Fruit fly (Drosophila melanogaster) whole organism, embryonic: Measurements from ENCODE around the gene CG5810.

Experiments
- Atf6 ChIP-seq: fragments of 200-800 bp; sonication (Bioruptor generic); IDR thresholded peaks from 2 replicates; pipeline ENCODE4 v1.3.6; 2022; ENCODE audit warnings: missing biosample characterization, missing genetic modification characterization
- CG10209 ChIP-seq: fragments of 200-800 bp; sonication (Bioruptor generic); optimal IDR thresholded peaks from 3 replicates; lab custom pipeline; 2017; ENCODE audit warnings: missing biosample characterization, mild to moderate bottlenecking, missing genetic modification characterization, missing genetic modification reagents
- CG10431 ChIP-seq: fragments of 200-800 bp; sonication (Bioruptor generic); optimal IDR thresholded peaks from 3 replicates; lab custom pipeline; 2018; ENCODE audit warnings: missing biosample characterization, mild to moderate bottlenecking, missing genetic modification characterization
- CG10543 ChIP-seq: fragments of 200-800 bp; sonication (Bioruptor generic); optimal IDR thresholded peaks from 3 replicates; lab custom pipeline; 2017; ENCODE audit warnings: missing biosample characterization, mild to moderate bottlenecking, missing genetic modification characterization, moderate library complexity
- CG11504 ChIP-seq: fragments of 200-800 bp; sonication (Bioruptor generic); optimal IDR thresholded peaks from 3 replicates; lab custom pipeline; 2019; ENCODE audit warnings: missing biosample characterization, mild to moderate bottlenecking, missing genetic modification characterization, moderate library complexity
- CG12391 ChIP-seq: fragments of 200-800 bp; sonication (Bioruptor generic); optimal IDR thresholded peaks from 3 replicates; lab custom pipeline; 2018; ENCODE audit warnings: missing biosample characterization, mild to moderate bottlenecking, missing genetic modification characterization, moderate library complexity
- CG13287 ChIP-seq: fragments of 200-800 bp; sonication (Bioruptor generic); IDR thresholded peaks from 2 replicates; pipeline ENCODE4 v1.3.6; 2022; ENCODE audit warnings: missing biosample characterization, missing genetic modification characterization; ENCODE audit not compliant: partially characterized antibody
- CG1647 ChIP-seq: fragments of 200-800 bp; sonication (Bioruptor generic); optimal IDR thresholded peaks from 3 replicates; lab custom pipeline; 2016; ENCODE audit warnings: missing biosample characterization, missing genetic modification characterization
- CG17361 ChIP-seq: fragments of 200-800 bp; sonication (Bioruptor generic); IDR thresholded peaks from 3 replicates; pipeline ENCODE4 v1.3.6; 2022; ENCODE audit warnings: missing biosample characterization, missing genetic modification characterization
- CG18011 ChIP-seq: fragments of 200-800 bp; sonication (Bioruptor generic); optimal IDR thresholded peaks from 2 replicates; lab custom pipeline; 2017; ENCODE audit warnings: missing biosample characterization, missing genetic modification characterization, mild to moderate bottlenecking, moderate library complexity, missing genotype
- CG2199 ChIP-seq: fragments of 200-800 bp; sonication (Bioruptor generic); IDR thresholded peaks from 3 replicates; pipeline ENCODE4 v1.3.6; 2022; ENCODE audit warnings: missing biosample characterization, missing genetic modification characterization
- CG30020 ChIP-seq: fragments of 200-800 bp; optimal IDR thresholded peaks from 2 replicates; lab custom pipeline; 2019; ENCODE audit warnings: missing biosample characterization, mild to moderate bottlenecking, missing genetic modification characterization, moderate library complexity
- CG34224 ChIP-seq: fragments of 200-800 bp; sonication (Bioruptor generic); IDR thresholded peaks from 3 replicates; pipeline ENCODE4 v1.3.6; 2022; ENCODE audit warnings: missing biosample characterization, missing genetic modification characterization; ENCODE audit not compliant: partially characterized antibody
- CG43689 ChIP-seq: fragments of 200-800 bp; sonication (Bioruptor generic); IDR thresholded peaks from 2 replicates; pipeline ENCODE4 v1.3.6; 2022; ENCODE audit warnings: missing biosample characterization, missing genetic modification characterization
- CG4730 ChIP-seq: fragments of 200-800 bp; sonication (Bioruptor generic); IDR thresholded peaks from 2 replicates; pipeline ENCODE4 v1.3.6; 2022; ENCODE audit warnings: missing biosample characterization, missing genetic modification characterization
- CG6765 ChIP-seq: fragments of 200-800 bp; sonication (Bioruptor generic); optimal IDR thresholded peaks from 3 replicates; lab custom pipeline; 2017; ENCODE audit warnings: missing biosample characterization, mild to moderate bottlenecking, missing genetic modification characterization
- CG6791 ChIP-seq: fragments of 200-800 bp; sonication (Bioruptor generic); IDR thresholded peaks from 3 replicates; pipeline ENCODE4 v1.3.6; 2022; ENCODE audit warnings: missing biosample characterization, missing genetic modification characterization; ENCODE audit not compliant: partially characterized antibody
- CG7271 ChIP-seq: fragments of 200-800 bp; sonication (Bioruptor generic); optimal IDR thresholded peaks from 2 replicates; lab custom pipeline; 2018; ENCODE audit warnings: missing biosample characterization, mild to moderate bottlenecking, missing genetic modification characterization, moderate library complexity
- CG7928 ChIP-seq: fragments of 200-800 bp; sonication (Bioruptor generic); optimal IDR thresholded peaks from 2 replicates; lab custom pipeline; 2017; ENCODE audit warnings: missing biosample characterization, mild to moderate bottlenecking, missing genetic modification characterization
- CG7963 ChIP-seq: fragments of 200-800 bp; sonication (Bioruptor generic); IDR thresholded peaks from 3 replicates; pipeline ENCODE4 v1.3.6; 2022; ENCODE audit warnings: missing biosample characterization, missing genetic modification characterization; ENCODE audit not compliant: partially characterized antibody
- Dip3 ChIP-seq: fragments of 200-800 bp; sonication (Bioruptor generic); optimal IDR thresholded peaks from 3 replicates; lab custom pipeline; 2016; ENCODE audit warnings: missing biosample characterization, missing genetic modification characterization
- Dp ChIP-seq: fragments of 200-800 bp; sonication (Bioruptor generic); optimal IDR thresholded peaks from 2 replicates; lab custom pipeline; 2018; ENCODE audit warnings: missing biosample characterization, mild to moderate bottlenecking, missing genetic modification characterization, moderate library complexity
- E2f2 ChIP-seq: fragments of 200-800 bp; sonication (Bioruptor generic); IDR thresholded peaks from 2 replicates; pipeline ENCODE4 v1.3.6; 2022; ENCODE audit warnings: missing biosample characterization, missing genetic modification characterization
- Eip74EF ChIP-seq, 2 experiments: fragments of 200-800 bp in 1 of 2; fragments of >200 bp in 1 of 2; sonication (Bioruptor generic) in 1 of 2; optimal IDR thresholded peaks; 2 replicates each; lab custom pipeline; 2017 to 2019; ENCODE audit warnings: missing biosample characterization in 2 of 2, missing genetic modification characterization in 2 of 2, mild to moderate bottlenecking in 1 of 2, moderate library complexity in 1 of 2
- H2.0 ChIP-seq: fragments of 200-800 bp; sonication (Bioruptor generic); IDR thresholded peaks from 2 replicates; pipeline ENCODE4 v1.3.6; 2022; ENCODE audit warnings: missing biosample characterization, missing genetic modification characterization
- HmgZ ChIP-seq: fragments of 200-800 bp; sonication (Bioruptor generic); optimal IDR thresholded peaks from 2 replicates; lab custom pipeline; 2018; ENCODE audit warnings: missing biosample characterization, mild to moderate bottlenecking, missing genetic modification characterization
- Lpt ChIP-seq: fragments of >200 bp; optimal IDR thresholded peaks from 2 replicates; lab custom pipeline; 2018; ENCODE audit warnings: missing biosample characterization, missing genetic modification characterization
- Mes4 ChIP-seq: fragments of 200-800 bp; sonication (Bioruptor generic); optimal IDR thresholded peaks from 2 replicates; lab custom pipeline; 2016; ENCODE audit warnings: missing biosample characterization, missing genetic modification characterization
- NFAT ChIP-seq: fragments of 200-800 bp; sonication (Bioruptor generic); IDR thresholded peaks from 2 replicates; pipeline ENCODE4 v1.3.6; 2022; ENCODE audit warnings: missing biosample characterization, missing genetic modification characterization
- Nf-YB ChIP-seq: fragments of 200-800 bp; sonication (Bioruptor generic); optimal IDR thresholded peaks from 3 replicates; lab custom pipeline; 2019; ENCODE audit warnings: missing biosample characterization, mild to moderate bottlenecking, missing genetic modification characterization, moderate library complexity
- NfI ChIP-seq: fragments of 200-800 bp; sonication (Bioruptor generic); optimal IDR thresholded peaks from 3 replicates; lab custom pipeline; 2018; ENCODE audit warnings: missing biosample characterization, mild to moderate bottlenecking, missing genetic modification characterization, moderate library complexity
- PHDP ChIP-seq: fragments of 200-800 bp; sonication (Bioruptor generic); optimal IDR thresholded peaks from 3 replicates; lab custom pipeline; 2018; ENCODE audit warnings: missing biosample characterization, mild to moderate bottlenecking, missing genetic modification characterization, moderate library complexity
- Sin3A ChIP-seq: fragments of >200 bp; optimal IDR thresholded peaks from 2 replicates; lab custom pipeline; 2018
- al ChIP-seq: fragments of 200-800 bp; sonication (Bioruptor generic); IDR thresholded peaks from 2 replicates; pipeline ENCODE4 v1.3.6; 2022; ENCODE audit warnings: missing biosample characterization, missing genetic modification characterization
- bab2 ChIP-seq: fragments of 200-800 bp; sonication (Bioruptor generic); optimal IDR thresholded peaks from 2 replicates; lab custom pipeline; 2016; ENCODE audit warnings: missing biosample characterization, missing genetic modification characterization
- br ChIP-seq: fragments of >200 bp; optimal IDR thresholded peaks from 2 replicates; lab custom pipeline; 2017
- btn ChIP-seq: fragments of 200-800 bp; sonication (Bioruptor generic); optimal IDR thresholded peaks from 2 replicates; lab custom pipeline; 2016; ENCODE audit warnings: missing biosample characterization, missing genetic modification characterization
- caup ChIP-seq: fragments of 200-800 bp; sonication (Bioruptor generic); optimal IDR thresholded peaks from 3 replicates; lab custom pipeline; 2017; ENCODE audit warnings: missing biosample characterization, mild to moderate bottlenecking, missing genetic modification characterization, moderate library complexity; ENCODE audit not compliant: severe bottlenecking
- dan ChIP-seq: fragments of 200-800 bp; sonication (Bioruptor generic); IDR thresholded peaks from 2 replicates; pipeline ENCODE4 v1.3.6; 2022; ENCODE audit warnings: missing biosample characterization, missing genetic modification characterization
- eyg ChIP-seq: fragments of 200-800 bp; sonication (Bioruptor generic); optimal IDR thresholded peaks from 3 replicates; lab custom pipeline; 2016; ENCODE audit warnings: missing biosample characterization, missing genetic modification characterization
- ftz-f1 ChIP-seq: fragments of 200-800 bp; sonication (Bioruptor generic); optimal IDR thresholded peaks from 2 replicates; lab custom pipeline; 2016; ENCODE audit warnings: missing biosample characterization, missing genetic modification characterization
- knrl ChIP-seq: fragments of 200-800 bp; sonication (Bioruptor generic); IDR thresholded peaks from 3 replicates; pipeline ENCODE4 v1.3.6; 2022; ENCODE audit warnings: missing biosample characterization, missing genetic modification characterization; ENCODE audit not compliant: partially characterized antibody
- pita ChIP-seq: fragments of 200-800 bp; sonication (Bioruptor generic); optimal IDR thresholded peaks from 2 replicates; lab custom pipeline; 2017; ENCODE audit warnings: missing biosample characterization, mild to moderate bottlenecking, missing genetic modification characterization
- pros ChIP-seq: fragments of 200-800 bp; sonication (Bioruptor generic); optimal IDR thresholded peaks from 3 replicates; lab custom pipeline; 2019; ENCODE audit warnings: missing biosample characterization, mild to moderate bottlenecking, missing genetic modification characterization, moderate library complexity
- pzg ChIP-seq: fragments of 200-800 bp; sonication (Bioruptor generic); optimal IDR thresholded peaks from 3 replicates; lab custom pipeline; 2018; ENCODE audit warnings: missing biosample characterization, mild to moderate bottlenecking, missing genetic modification characterization, moderate library complexity
- salm ChIP-seq: fragments of 200-800 bp; sonication (Bioruptor generic); optimal IDR thresholded peaks from 2 replicates; lab custom pipeline; 2018; ENCODE audit warnings: missing biosample characterization, mild to moderate bottlenecking, missing genetic modification characterization
- sens ChIP-seq: fragments of 200-800 bp; sonication (Bioruptor generic); peaks from one replicate; lab custom pipeline; 2016; ENCODE audit warnings: missing biosample characterization, missing genetic modification characterization
- tgo ChIP-seq: fragments of 200-800 bp; sonication (Bioruptor generic); IDR thresholded peaks from 3 replicates; pipeline ENCODE4 v1.3.6; 2022; ENCODE audit warnings: missing biosample characterization, missing genetic modification characterization
- tll ChIP-seq, 2 experiments: fragments of 200-800 bp in 1 of 2; fragments of >200 bp in 1 of 2; sonication (Bioruptor generic) in 1 of 2; optimal IDR thresholded peaks; 2 replicates each; lab custom pipeline; 2017 to 2019; ENCODE audit warnings: missing biosample characterization in 2 of 2, missing genetic modification characterization in 2 of 2, mild to moderate bottlenecking in 1 of 2, moderate library complexity in 1 of 2
- trh ChIP-seq: fragments of 200-800 bp; sonication (Bioruptor generic); optimal IDR thresholded peaks from 2 replicates; lab custom pipeline; 2016; ENCODE audit warnings: missing biosample characterization, missing genetic modification characterization
- wdn ChIP-seq: fragments of 200-800 bp; sonication (Bioruptor generic); IDR thresholded peaks from 2 replicates; pipeline ENCODE4 v1.3.6; 2022; ENCODE audit warnings: missing biosample characterization, missing genetic modification characterization

The CG5810 gene

dm6 chr3R:21163318-21163828 lies at the start of gene CG5810:
Gene CG5810, plus strand, starts transcription at chr3R:21163778.
- TF ChIP-seq pzg (GFP tag; lab: Kevin White, UChicago) (no peak), CG10543 (peak; percentile 60), br (lab: Kevin White, UChicago) (no peak), CG34224 (GFP tag; lab: Robert Waterston, UW) (no peak), tll (GFP tag; optimal IDR thresholded peaks at IDR 0.05; lab: Kevin White, UChicago) (no peak), Sin3A (lab: Kevin White, UChicago) (no peak), Mes4 (GFP tag; lab: Kevin White, UChicago) (no peak), CG18011 (GFP tag; lab: Kevin White, UChicago) (peak; percentile 50), eyg (GFP tag; lab: Kevin White, UChicago) (no peak), NfI (GFP tag; lab: Kevin White, UChicago) (peak; percentile 21), Nf-YB (GFP tag; lab: Kevin White, UChicago) (no peak), CG4730 (GFP tag; lab: Robert Waterston, UW) (no peak), CG7271 (tag; lab: Kevin White, UChicago) (no peak), caup (GFP tag; lab: Kevin White, UChicago) (no peak), CG1647 (GFP tag; lab: Kevin White, UChicago) (no peak), CG13287 (GFP tag; lab: Robert Waterston, UW) (no peak), sens (peak; percentile 45), btn (GFP tag; lab: Kevin White, UChicago) (no peak), Lpt (GFP tag; lab: Kevin White, UChicago) (no peak), CG11504 (tag; lab: Kevin White, UChicago) (no peak), Dp (GFP tag; lab: Kevin White, UChicago) (no peak), PHDP (tag; lab: Kevin White, UChicago) (peak; percentile 73), CG7928 (no peak), tgo (no peak), Atf6 (GFP tag; lab: Robert Waterston, UW) (peak; percentile 57; the same call in 1 of the 2 replicates), bab2 (no peak), Dip3 (GFP tag; lab: Kevin White, UChicago) (no peak), CG10209 (GFP tag; lab: Kevin White, UChicago) (no peak), CG12391 (tag; lab: Kevin White, UChicago) (no peak), Eip74EF (GFP tag; optimal IDR thresholded peaks at IDR 0.05; lab: Kevin White, UChicago) (no peak), pita (GFP tag; lab: Kevin White, UChicago) (no peak), wdn (no peak), ftz-f1 (GFP tag; lab: Kevin White, UChicago) (no peak), salm (tag; lab: Kevin White, UChicago) (peak; percentile 66), CG17361 (GFP tag; lab: Robert Waterston, UW) (no peak), CG2199 (GFP tag; lab: Robert Waterston, UW) (no peak), E2f2 (GFP tag; lab: Robert Waterston, UW) (no peak), al (GFP tag; lab: Robert Waterston, UW) (no peak), pros (GFP tag; lab: Kevin White, UChicago) (no peak), CG43689 (no peak), CG6765 (GFP tag; lab: Kevin White, UChicago) (no peak), H2.0 (GFP tag; lab: Robert Waterston, UW) (no peak), CG30020 (tag; lab: Kevin White, UChicago) (no peak), NFAT (GFP tag; lab: Robert Waterston, UW) (no peak), HmgZ (tag; lab: Kevin White, UChicago) (peak; percentile 90), trh (GFP tag; lab: Kevin White, UChicago) (no peak), dan (GFP tag; lab: Robert Waterston, UW) (no peak), CG10431 (no peak), CG6791 (GFP tag; lab: Robert Waterston, UW) (no peak), knrl (GFP tag; lab: Robert Waterston, UW) (no peak), CG7963 (no peak)
